Fruit fly (Drosophila melanogaster) Kc167 (cell line): ENCODE data around the gene CG5050.

Experiments
- Myc ChIP-seq: fragments of >200 bp; optimal IDR thresholded peaks from 2 replicates; lab custom pipeline; 2017; ENCODE audit warnings: missing external identifiers
- Sin3A ChIP-seq: fragments of >200 bp; optimal IDR thresholded peaks from 2 replicates; lab custom pipeline; 2018; ENCODE audit warnings: missing external identifiers
- h ChIP-seq: fragments of >200 bp; optimal IDR thresholded peaks from 3 replicates; lab custom pipeline; 2018; ENCODE audit warnings: missing external identifiers
- insv ChIP-seq: fragments of >200 bp; optimal IDR thresholded peaks from 3 replicates; lab custom pipeline; 2018; ENCODE audit warnings: missing external identifiers
- psq ChIP-seq: fragments of >200 bp; optimal IDR thresholded peaks from 2 replicates; lab custom pipeline; 2017; ENCODE audit warnings: missing external identifiers
- ttk ChIP-seq: sonication (Bioruptor generic); optimal IDR thresholded peaks from 2 replicates; lab custom pipeline; 2017; ENCODE audit warnings: missing external identifiers

DNA sequence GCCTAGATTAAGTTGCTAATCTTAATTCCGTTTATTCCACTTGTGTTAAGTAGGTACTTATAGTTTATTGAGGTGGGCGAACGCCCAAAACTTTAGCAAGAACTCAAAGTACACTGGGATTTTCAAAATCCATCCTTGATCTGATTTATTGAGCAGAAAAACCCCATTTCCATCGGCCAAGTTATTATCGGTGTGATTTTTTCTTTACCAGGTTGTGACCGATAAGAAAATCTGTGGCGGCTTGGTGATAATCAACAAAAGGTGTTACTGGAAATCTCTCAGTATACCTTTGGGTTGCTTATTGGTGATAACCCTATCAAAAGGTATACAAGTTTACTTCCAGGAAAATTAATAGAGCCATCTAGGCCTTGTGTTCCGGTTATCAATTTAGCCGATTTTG lies 32.3 kb upstream of the CG5050 start:
- TF ChIP-seq psq (lab: Kevin White, UChicago) (no peak), Sin3A (lab: Kevin White, UChicago) (no peak), insv (no peak), ttk (no peak), Myc (lab: Kevin White, UChicago) (no peak), h (lab: Kevin White, UChicago) (no peak)
